Fruit fly (Drosophila melanogaster): Measurements from ENCODE around the gene rtv.

DNA sequence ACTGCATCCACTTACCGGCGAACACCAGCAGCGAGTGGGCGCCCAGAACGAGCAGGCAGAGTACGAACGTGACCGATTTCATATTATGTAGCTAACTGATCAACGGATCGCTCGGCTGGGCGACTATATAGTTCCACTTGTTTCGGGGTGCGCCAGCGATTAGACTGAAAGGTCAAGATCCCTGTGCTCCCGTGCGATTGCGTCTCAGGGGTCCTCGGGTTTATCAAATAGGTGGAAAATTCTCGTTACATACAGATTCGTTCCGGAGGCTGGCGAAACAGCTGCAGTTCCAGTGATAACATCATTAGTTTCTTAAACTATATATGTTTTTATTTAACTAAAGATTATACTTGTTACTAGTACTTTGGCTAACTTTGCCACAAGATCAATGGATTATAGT is 13.6 kb downstream of the rtv start, which contains the start of gene ssp7:
- TF ChIP-seq Snoo (tag; optimal IDR thresholded peaks at IDR 0.05): no peak
- TF ChIP-seq Pif1B (GFP tag; optimal IDR thresholded peaks at IDR 0.05): no peak
- no peak for TF ChIP-seq EcR (GFP tag; optimal IDR thresholded peaks at IDR 0.05)
- TF ChIP-seq CG9948 (tag; optimal IDR thresholded peaks at IDR 0.05): no peak
- TF ChIP-seq rn (GFP tag; IDR thresholded peaks at IDR 0.05): no peak
